Fruit fly (Drosophila melanogaster): Measurements from ENCODE around the gene PNUTS.

Gene PNUTS

DNA sequence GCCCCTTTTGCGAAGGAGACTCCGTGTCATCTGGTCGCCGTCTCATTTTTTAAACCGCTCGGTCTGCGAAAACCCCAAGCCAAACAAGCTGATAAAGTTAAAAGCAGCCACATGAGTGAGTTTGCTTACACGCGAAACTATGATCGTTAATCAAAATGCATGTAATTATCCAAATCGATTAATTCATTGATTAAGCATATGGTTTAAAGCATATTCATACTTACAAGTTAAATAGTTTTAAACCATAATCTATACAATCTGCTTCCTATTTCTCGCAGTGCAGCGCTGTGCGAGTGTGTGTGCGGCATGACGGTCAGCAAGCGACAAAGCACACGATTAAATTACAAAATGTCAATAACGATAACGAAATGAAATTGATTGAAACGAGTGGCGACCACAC is 25.2 kb downstream of the PNUTS start:
- TF ChIP-seq noc (tag; optimal IDR thresholded peaks at IDR 0.05) = no peak

DNA sequence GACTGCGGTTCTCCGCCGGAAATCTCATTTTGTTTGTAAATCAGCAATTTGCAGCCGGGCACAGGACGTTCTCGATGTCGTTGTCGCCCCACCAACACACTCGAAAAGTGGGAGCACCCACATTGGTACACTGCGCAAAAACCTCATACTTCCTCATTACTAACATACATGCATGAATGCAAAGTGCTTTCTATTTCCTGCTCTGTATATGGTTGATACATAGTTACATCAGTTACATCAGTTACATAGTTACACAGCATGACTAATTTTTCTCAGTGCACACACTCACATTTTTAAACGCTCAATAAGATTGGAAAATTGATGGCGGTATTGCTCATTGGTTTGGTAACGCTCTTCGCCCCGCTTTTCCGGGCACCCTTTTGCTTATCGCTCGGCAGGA is 26.9 kb downstream of the PNUTS start:
- no peak for TF ChIP-seq noc (tag; optimal IDR thresholded peaks at IDR 0.05)

DNA sequence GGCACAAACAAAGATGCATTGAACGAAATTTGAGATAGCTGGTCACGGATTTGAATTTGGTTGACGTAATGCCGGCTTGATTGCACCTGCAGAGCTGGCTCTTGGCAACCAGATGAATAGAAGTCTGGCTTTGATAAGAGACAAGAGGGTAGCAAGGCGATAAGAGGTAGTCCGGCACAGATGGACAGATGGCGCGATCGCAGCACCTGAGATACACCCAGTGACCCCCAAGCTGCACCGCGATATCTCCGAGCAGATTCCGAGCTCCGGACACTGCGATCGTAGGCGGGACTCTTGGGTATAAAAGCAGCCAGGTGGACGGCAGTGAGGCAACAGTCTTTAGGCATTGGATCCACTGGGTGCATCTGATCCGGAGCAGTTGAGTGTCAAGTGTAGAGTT is 28.1 kb downstream of the PNUTS start, which contains the start of gene Lsp1beta:
Gene Lsp1beta, plus strand, starts transcription at position 185 of the 400 bp plus-strand sequence.
- no peak for TF ChIP-seq noc (tag; optimal IDR thresholded peaks at IDR 0.05)

DNA sequence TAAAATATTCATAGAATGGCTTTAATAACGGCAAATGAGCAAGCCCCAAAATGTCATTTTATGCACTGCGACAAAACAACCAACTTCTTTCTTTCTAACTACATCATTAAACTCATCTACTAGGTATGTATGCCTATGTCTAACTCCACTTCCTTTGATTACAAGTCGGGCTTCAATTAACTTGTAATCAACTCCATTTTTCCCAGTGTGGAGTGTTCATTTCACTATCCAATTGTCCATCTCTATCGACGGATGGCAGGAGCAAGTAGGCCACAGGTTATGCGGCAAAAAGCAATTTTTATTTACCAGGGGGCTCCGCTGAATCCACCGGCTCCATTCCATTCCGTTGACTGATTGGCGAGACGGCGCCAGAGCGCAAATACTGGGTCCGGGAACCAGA is 33.5 kb downstream of the PNUTS start:
- TF ChIP-seq noc (tag; optimal IDR thresholded peaks at IDR 0.05) = no peak

DNA sequence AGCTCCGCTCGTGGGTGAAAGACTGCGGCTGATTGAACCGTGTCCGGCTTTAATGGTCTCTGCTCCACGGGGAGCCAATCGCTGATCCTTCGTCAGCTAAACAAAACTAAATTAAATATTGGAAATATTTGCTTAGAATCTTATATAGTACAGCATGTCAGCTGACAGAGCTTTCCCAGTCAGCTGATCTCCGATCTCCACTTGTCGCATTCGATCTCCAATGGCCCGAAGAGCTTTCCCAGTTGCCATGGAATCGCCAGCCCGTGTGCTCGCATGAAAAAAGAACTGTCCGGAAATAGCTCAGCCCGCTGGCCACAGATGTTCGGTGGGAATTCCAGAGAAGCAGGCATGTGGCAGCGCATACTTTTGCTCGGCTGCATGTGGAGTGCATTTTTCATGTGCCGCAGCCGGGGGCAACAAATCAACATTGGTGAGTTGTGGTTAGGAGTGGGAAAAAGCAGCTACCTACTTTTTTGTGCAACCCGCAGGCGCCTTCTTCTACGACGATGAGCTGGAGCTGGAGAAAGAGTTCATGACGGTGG is 43.7 kb downstream of the PNUTS start, which contains the start of gene GluRIIC:
Gene GluRIIC, plus strand, starts transcription at position 237 of the 542 bp plus-strand sequence.
- TF ChIP-seq noc (tag; optimal IDR thresholded peaks at IDR 0.05) = no peak

DNA sequence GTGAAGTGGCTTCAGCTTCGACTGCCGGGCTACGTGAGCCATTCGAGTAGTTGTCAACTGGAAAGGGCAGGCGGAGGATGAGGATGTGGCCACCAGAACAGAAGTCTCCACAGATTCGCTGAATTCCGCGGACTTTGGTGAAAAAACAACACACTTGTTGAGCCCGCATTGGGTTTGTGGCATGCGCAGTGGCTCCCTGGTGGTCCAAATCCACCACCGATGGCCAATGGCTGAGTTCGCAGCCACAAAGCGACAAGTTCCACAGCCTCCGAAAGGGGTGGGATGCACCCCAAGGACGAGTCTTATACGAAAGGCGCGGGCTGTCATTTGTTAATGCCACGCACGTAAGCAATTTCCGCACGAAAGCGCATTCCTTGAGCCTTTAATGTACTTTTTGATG is 48.5 kb downstream of the PNUTS start:
- no peak for TF ChIP-seq noc (tag; optimal IDR thresholded peaks at IDR 0.05)

DNA sequence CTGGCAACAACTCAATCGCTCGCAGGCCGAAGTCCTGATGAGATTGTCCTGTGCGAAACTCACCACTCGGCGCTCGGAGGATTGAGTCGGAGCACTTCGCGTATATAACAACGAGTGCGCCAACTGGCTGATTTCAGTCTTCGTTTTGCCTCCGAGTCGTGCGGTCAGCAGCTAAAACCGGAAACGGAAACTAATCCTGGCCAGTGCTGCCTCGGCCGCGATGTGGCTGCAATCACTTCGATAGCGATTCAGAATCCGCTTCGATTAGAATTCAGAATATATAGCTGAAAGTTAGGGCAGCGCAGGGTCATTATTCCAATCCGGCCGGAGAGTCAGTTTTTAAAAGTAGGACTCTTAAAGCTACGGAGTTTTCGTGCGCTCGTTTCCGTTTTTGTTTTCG is 52.4 kb downstream of the PNUTS start, which contains the start of gene Tmtc2:
Gene Tmtc2, plus strand, starts transcription at position 134 of the 400 bp plus-strand sequence.
- no peak for TF ChIP-seq noc (tag; optimal IDR thresholded peaks at IDR 0.05)
